Fruit fly (Drosophila melanogaster): ENCODE measurements around the gene Gba1b.

Gene Gba1b

DNA sequence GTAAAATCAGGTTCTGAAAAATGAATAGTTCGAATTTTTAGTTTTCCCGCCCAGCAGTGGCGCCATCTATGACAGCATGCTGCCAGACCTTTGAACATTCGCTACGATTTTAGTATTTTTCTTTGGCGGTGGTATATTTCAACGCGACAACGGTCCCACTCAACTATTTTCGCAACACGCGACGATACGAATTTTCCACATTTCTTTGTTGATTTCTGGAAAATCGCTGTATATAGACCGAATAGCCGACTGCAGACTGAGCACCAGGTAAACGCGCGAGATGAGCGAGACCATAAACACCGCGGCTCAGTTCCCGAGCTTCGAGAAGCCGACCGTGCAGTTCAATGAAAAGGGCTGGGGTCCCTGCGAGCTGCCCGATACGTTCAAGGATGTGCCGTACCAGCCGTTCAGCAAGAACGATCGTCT lies 24.7 kb upstream of the Gba1b start, which contains the start of gene eIF3d1 (continued):
- TF ChIP-seq Fer2 (tag; optimal IDR thresholded peaks at IDR 0.05) = no peak
- no peak for TF ChIP-seq fd64A (GFP tag; optimal IDR thresholded peaks at IDR 0.05)
- no peak for TF ChIP-seq Six4 (GFP tag; optimal IDR thresholded peaks at IDR 0.05)
- TF ChIP-seq CG6689 (GFP tag; IDR thresholded peaks at IDR 0.05) = no peak
- TF ChIP-seq gsb (GFP tag; IDR thresholded peaks at IDR 0.05) = no peak
- no peak for TF ChIP-seq gsb-n (tag; optimal IDR thresholded peaks at IDR 0.05)
- TF ChIP-seq Aef1 (GFP tag; IDR thresholded peaks at IDR 0.05) = no peak
- no peak for TF ChIP-seq CG8478 (optimal IDR thresholded peaks at IDR 0.05)
- no peak for TF ChIP-seq luna (GFP tag; optimal IDR thresholded peaks at IDR 0.05)
- no peak for TF ChIP-seq ro (GFP tag; IDR thresholded peaks at IDR 0.05)
- no peak for TF ChIP-seq pfk (GFP tag; optimal IDR thresholded peaks at IDR 0.05)
- no peak for TF ChIP-seq vvl (GFP tag; IDR thresholded peaks at IDR 0.05)
- TF ChIP-seq Drgx (GFP tag; IDR thresholded peaks at IDR 0.05) = no peak
- no peak for TF ChIP-seq peb (GFP tag; IDR thresholded peaks at IDR 0.05)
- no peak for TF ChIP-seq sug (tag; optimal IDR thresholded peaks at IDR 0.05)
- peak; percentile 88 for TF ChIP-seq CG15514 (GFP tag; optimal IDR thresholded peaks at IDR 0.05)
- TF ChIP-seq BEAF-32 (GFP tag; optimal IDR thresholded peaks at IDR 0.05) = peak; percentile 60
- no peak for TF ChIP-seq ttk (GFP tag; IDR thresholded peaks at IDR 0.05)
- TF ChIP-seq CG8944 (GFP tag; optimal IDR thresholded peaks at IDR 0.05) = no peak
- no peak for TF ChIP-seq CG15269 (tag; optimal IDR thresholded peaks at IDR 0.05)
- peak; percentile 17 for TF ChIP-seq CG9609 (GFP tag; optimal IDR thresholded peaks at IDR 0.05)
- peak; percentile 16 for TF ChIP-seq dmrt11E (tag; optimal IDR thresholded peaks at IDR 0.05)
- TF ChIP-seq Vsx1 (GFP tag; optimal IDR thresholded peaks at IDR 0.05) = no peak
- no peak for TF ChIP-seq psq (GFP tag; optimal IDR thresholded peaks at IDR 0.05)
- TF ChIP-seq ac (GFP tag; optimal IDR thresholded peaks at IDR 0.05) = no peak
- TF ChIP-seq yki (optimal IDR thresholded peaks at IDR 0.05) = no peak
- TF ChIP-seq E2f1 (GFP tag; IDR thresholded peaks at IDR 0.05) = peak; percentile 52; the same call in 1 of the 2 replicates
- TF ChIP-seq Mrtf (GFP tag; IDR thresholded peaks at IDR 0.05) = no peak
- no peak for TF ChIP-seq inv (GFP tag; IDR thresholded peaks at IDR 0.05; ENCODE audit: partially characterized antibody)
- TF ChIP-seq unpg (GFP tag; optimal IDR thresholded peaks at IDR 0.05) = no peak
- TF ChIP-seq Jarid2 (GFP tag; optimal IDR thresholded peaks at IDR 0.05) = no peak
- no peak for TF ChIP-seq nau (GFP tag; optimal IDR thresholded peaks at IDR 0.05)
- TF ChIP-seq CG3065 (GFP tag; optimal IDR thresholded peaks at IDR 0.05) = no peak
- TF ChIP-seq nmo (GFP tag; optimal IDR thresholded peaks at IDR 0.05) = peak; percentile 46
- TF ChIP-seq Hr39 (optimal IDR thresholded peaks at IDR 0.05) = no peak
- TF ChIP-seq CG8089 (GFP tag; optimal IDR thresholded peaks at IDR 0.05) = no peak
- peak; percentile 98 for TF ChIP-seq CTCF (GFP tag; optimal IDR thresholded peaks at IDR 0.05)
- TF ChIP-seq vfl (GFP tag; optimal IDR thresholded peaks at IDR 0.05) = no peak
- TF ChIP-seq CG4360 (GFP tag; IDR thresholded peaks at IDR 0.05) = no peak
- no peak for TF ChIP-seq TFAM (GFP tag; optimal IDR thresholded peaks at IDR 0.05)
- no peak for TF ChIP-seq NK7.1 (GFP tag; optimal IDR thresholded peaks at IDR 0.05)
- TF ChIP-seq Hey (tag; optimal IDR thresholded peaks at IDR 0.05) = no peak
- TF ChIP-seq CG9215 (GFP tag; IDR thresholded peaks at IDR 0.05) = no peak
- TF ChIP-seq Dad (GFP tag; optimal IDR thresholded peaks at IDR 0.05) = no peak
- TF ChIP-seq CG16815 (GFP tag; optimal IDR thresholded peaks at IDR 0.05) = no peak
- no peak for TF ChIP-seq CG1024 (GFP tag; IDR thresholded peaks at IDR 0.05)
- no peak for TF ChIP-seq ranshi (GFP tag; IDR thresholded peaks at IDR 0.05)
- TF ChIP-seq sd (tag; optimal IDR thresholded peaks at IDR 0.05) = peak; percentile 90
- no peak for TF ChIP-seq Atf-2 (GFP tag; optimal IDR thresholded peaks at IDR 0.05)
- TF ChIP-seq Ets97D (GFP tag; optimal IDR thresholded peaks at IDR 0.05) = peak; percentile 77
- TF ChIP-seq NC2β (GFP tag; optimal IDR thresholded peaks at IDR 0.05) = no peak
- no peak for TF ChIP-seq CG13894 (tag; optimal IDR thresholded peaks at IDR 0.05)
- no peak for TF ChIP-seq Antp (GFP tag; optimal IDR thresholded peaks at IDR 0.05)
- no peak for TF ChIP-seq CG3281 (GFP tag; optimal IDR thresholded peaks at IDR 0.05)
